Worm (Caenorhabditis elegans) whole organism, mixed stage, embryonic: ENCODE results near the gene F37C12.21.

Experiments used
- M03D4.4 ChIP-seq: sonication (generic microtip); optimal IDR thresholded peaks from 2 replicates; lab custom pipeline; 2017; ENCODE audit warnings: mild to moderate bottlenecking, missing genetic modification characterization, missing compliant biosample characterization
- bed-3 ChIP-seq: fragments of 200-800 bp; sonication (Bioruptor generic); optimal IDR thresholded peaks from 3 replicates; lab custom pipeline; 2018; ENCODE audit warnings: mild to moderate bottlenecking, missing genetic modification characterization, moderate library complexity, missing compliant biosample characterization
- blmp-1 ChIP-seq: fragments of 150-350 bp; optimal IDR thresholded peaks from 2 replicates; lab custom pipeline; 2014; ENCODE audit warnings: missing biosample characterization, missing genetic modification characterization
- ceh-39 ChIP-seq: fragments of 150-350 bp; optimal IDR thresholded peaks from 2 replicates; lab custom pipeline; 2014; ENCODE audit warnings: missing biosample characterization, missing genetic modification characterization
- ceh-43 ChIP-seq: fragments of 200-800 bp; sonication (Bioruptor generic); optimal IDR thresholded peaks from 2 replicates; lab custom pipeline; 2018; ENCODE audit warnings: mild to moderate bottlenecking, missing genetic modification characterization, moderate library complexity, missing compliant biosample characterization
- ceh-83 ChIP-seq: fragments of 200-800 bp; sonication (Bioruptor generic); optimal IDR thresholded peaks from 2 replicates; lab custom pipeline; 2018; ENCODE audit warnings: mild to moderate bottlenecking, missing genetic modification characterization, missing compliant biosample characterization
- ces-1 ChIP-seq: fragments of 150-350 bp; optimal IDR thresholded peaks from 2 replicates; lab custom pipeline; 2014; ENCODE audit warnings: missing biosample characterization, missing genetic modification reagents, missing genetic modification characterization
- cnd-1 ChIP-seq: fragments of 200-800 bp; sonication (Bioruptor generic); optimal IDR thresholded peaks from 2 replicates; lab custom pipeline; 2018; ENCODE audit warnings: mild to moderate bottlenecking, missing genetic modification characterization, missing compliant biosample characterization
- drap-1 ChIP-seq: fragments of 200-800 bp; sonication (Bioruptor generic); optimal IDR thresholded peaks from 3 replicates; lab custom pipeline; 2018; ENCODE audit warnings: mild to moderate bottlenecking, missing genetic modification characterization, missing compliant biosample characterization
- elt-1 ChIP-seq: sonication (generic microtip); optimal IDR thresholded peaks from 2 replicates; lab custom pipeline; 2017; ENCODE audit warnings: missing genetic modification characterization, mild to moderate bottlenecking, missing compliant biosample characterization, antibody characterized with exemption, moderate library complexity, borderline replicate concordance; ENCODE audit not compliant: insufficient read depth
- elt-3 ChIP-seq: fragments of 150-350 bp; optimal IDR thresholded peaks from 2 replicates; lab custom pipeline; 2014; ENCODE audit warnings: missing biosample characterization, missing genetic modification characterization
- flh-1 ChIP-seq: fragments of 200-800 bp; sonication (Bioruptor generic); optimal IDR thresholded peaks from 2 replicates; lab custom pipeline; 2018; ENCODE audit warnings: mild to moderate bottlenecking, missing genetic modification characterization, moderate library complexity, missing compliant biosample characterization
- ham-2 ChIP-seq: fragments of 200-800 bp; sonication (Bioruptor generic); optimal IDR thresholded peaks from 2 replicates; lab custom pipeline; 2018; ENCODE audit warnings: mild to moderate bottlenecking, missing genetic modification characterization, missing compliant biosample characterization
- hlh-1 ChIP-seq: fragments of 150-350 bp; optimal IDR thresholded peaks from 2 replicates; lab custom pipeline; 2014; ENCODE audit warnings: missing biosample characterization, missing genetic modification reagents, missing genetic modification characterization
- lin-13 ChIP-seq: fragments of 150-350 bp; optimal IDR thresholded peaks from 2 replicates; lab custom pipeline; 2014; ENCODE audit warnings: missing biosample characterization, missing genetic modification characterization
- lin-32 ChIP-seq: fragments of 200-800 bp; sonication (Bioruptor generic); optimal IDR thresholded peaks from 2 replicates; lab custom pipeline; 2018; ENCODE audit warnings: mild to moderate bottlenecking, missing genetic modification characterization, missing compliant biosample characterization
- lsy-2 ChIP-seq: fragments of 150-350 bp; optimal IDR thresholded peaks from 2 replicates; lab custom pipeline; 2014; ENCODE audit warnings: missing biosample characterization, missing genetic modification characterization
- mab-5 ChIP-seq: fragments of 150-350 bp; optimal IDR thresholded peaks from 2 replicates; lab custom pipeline; 2014; ENCODE audit warnings: missing biosample characterization, missing genetic modification characterization
- mep-1 ChIP-seq: fragments of 150-350 bp; optimal IDR thresholded peaks from 2 replicates; lab custom pipeline; 2017; ENCODE audit warnings: missing biosample characterization, missing genetic modification reagents, missing genetic modification characterization, inconsistent platforms
- mls-2 ChIP-seq: sonication (generic microtip); optimal IDR thresholded peaks from 2 replicates; lab custom pipeline; 2016; ENCODE audit warnings: mild to moderate bottlenecking, missing genetic modification characterization, moderate library complexity, missing compliant biosample characterization
- nhr-12 ChIP-seq: fragments of 150-350 bp; optimal IDR thresholded peaks from 2 replicates; lab custom pipeline; 2014; ENCODE audit warnings: missing biosample characterization, missing genetic modification characterization
- nhr-2 ChIP-seq: fragments of 150-350 bp; optimal IDR thresholded peaks from 2 replicates; lab custom pipeline; 2014; ENCODE audit warnings: missing biosample characterization, missing genetic modification characterization
- nhr-237 ChIP-seq: fragments of 150-350 bp; optimal IDR thresholded peaks from 2 replicates; lab custom pipeline; 2014; ENCODE audit warnings: missing biosample characterization, missing genetic modification characterization
- nhr-28 ChIP-seq: fragments of 150-350 bp; optimal IDR thresholded peaks from 2 replicates; lab custom pipeline; 2014; ENCODE audit warnings: missing biosample characterization, missing genetic modification characterization
- nhr-76 ChIP-seq: sonication (generic microtip); optimal IDR thresholded peaks from 2 replicates; lab custom pipeline; 2017; ENCODE audit warnings: missing biosample characterization, missing genetic modification characterization
- pha-4 ChIP-seq: fragments of 150-350 bp; optimal IDR thresholded peaks from 2 replicates; lab custom pipeline; 2018; ENCODE audit warnings: missing biosample characterization, missing genetic modification reagents, missing genetic modification characterization
- sem-2 ChIP-seq: fragments of 200-800 bp; sonication (Bioruptor generic); optimal IDR thresholded peaks from 2 replicates; lab custom pipeline; 2018; ENCODE audit warnings: mild to moderate bottlenecking, missing genetic modification characterization, missing compliant biosample characterization
- snpc-4 ChIP-seq: fragments of 150-350 bp; optimal IDR thresholded peaks from 2 replicates; lab custom pipeline; 2014; ENCODE audit warnings: missing biosample characterization, missing genetic modification characterization
- sptf-1 ChIP-seq: sonication (generic microtip); optimal IDR thresholded peaks from 2 replicates; lab custom pipeline; 2017; ENCODE audit warnings: mild to moderate bottlenecking, missing genetic modification characterization, moderate library complexity, missing compliant biosample characterization
- tbx-8 ChIP-seq: fragments of 200-800 bp; sonication (Bioruptor generic); optimal IDR thresholded peaks from 2 replicates; lab custom pipeline; 2018; ENCODE audit warnings: mild to moderate bottlenecking, missing genetic modification characterization, moderate library complexity, missing compliant biosample characterization
- unc-120 ChIP-seq: sonication (generic microtip); optimal IDR thresholded peaks from 2 replicates; lab custom pipeline; 2017; ENCODE audit warnings: missing genetic modification characterization, missing compliant biosample characterization; ENCODE audit not compliant: poor library complexity, severe bottlenecking
- unc-39 ChIP-seq: fragments of 150-350 bp; optimal IDR thresholded peaks from 2 replicates; lab custom pipeline; 2014; ENCODE audit warnings: missing biosample characterization, missing genetic modification characterization
- unc-62 ChIP-seq: fragments of 150-350 bp; optimal IDR thresholded peaks from 2 replicates; lab custom pipeline; 2014; ENCODE audit warnings: missing biosample characterization, missing genetic modification reagents, missing genetic modification characterization
- ztf-11 ChIP-seq: fragments of 150-350 bp; optimal IDR thresholded peaks from 2 replicates; lab custom pipeline; 2014; ENCODE audit warnings: missing biosample characterization, missing genetic modification characterization

Gene F37C12.21

DNA sequence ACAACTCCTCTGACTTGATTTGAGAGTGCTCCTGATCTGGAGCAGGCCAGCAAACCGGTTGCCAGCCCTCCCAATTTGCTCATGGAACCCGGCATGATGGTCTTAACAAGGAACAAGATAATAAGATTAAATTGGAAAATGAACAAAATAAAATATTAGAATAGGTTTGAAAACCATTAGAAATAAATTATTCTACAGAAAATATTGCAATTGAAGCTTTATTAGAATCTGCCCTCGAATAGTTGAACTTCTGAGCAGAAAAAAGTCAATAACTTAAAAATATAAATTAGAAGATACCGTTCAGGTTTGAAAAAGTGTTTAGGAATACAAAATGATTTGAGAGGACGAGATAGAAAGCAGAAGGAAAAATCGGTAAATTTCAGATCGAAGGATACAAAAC lies 29.4 kb upstream of the F37C12.21 start, which contains the start of gene nuo-4:
TSS of gene nuo-4 (minus strand) at position 101 of the 400 bp plus-strand sequence.
- TF ChIP-seq ceh-43 (GFP tag; lab: Kevin White, UChicago) (no peak), nhr-76 (tag; lab: Kevin White, UChicago) (no peak), pha-4 (no peak), snpc-4 (tag; lab: Kevin White, UChicago) (no peak), cnd-1 (no peak), ceh-39 (tag; lab: Kevin White, UChicago) (no peak), tbx-8 (no peak), drap-1 (GFP tag; lab: Kevin White, UChicago) (no peak)

DNA sequence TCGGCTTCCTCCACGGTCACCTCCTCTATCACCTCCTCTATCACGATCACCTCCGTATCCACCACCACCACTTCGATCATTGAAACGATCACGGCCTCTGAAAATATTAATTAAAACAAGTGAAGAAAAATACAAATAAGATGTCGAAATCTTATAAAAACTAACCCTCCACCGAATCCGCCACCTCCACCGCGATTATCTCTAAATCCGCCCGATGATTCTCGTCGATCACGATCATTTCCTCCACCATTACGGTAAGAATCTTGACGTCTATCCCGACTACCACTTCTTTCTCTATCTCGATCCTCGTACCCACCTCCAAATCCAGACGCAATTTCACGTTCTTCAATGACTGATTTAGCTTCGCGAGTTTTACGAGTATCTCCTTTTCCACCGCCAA lies 28.9 kb upstream of the F37C12.21 start:
- TF ChIP-seq ztf-11 (tag; lab: Kevin White, UChicago) (no peak), lin-13 (tag; lab: Kevin White, UChicago) (no peak), sem-2 (GFP tag; lab: Kevin White, UChicago) (no peak), snpc-4 (tag; lab: Kevin White, UChicago) (no peak), drap-1 (GFP tag; lab: Kevin White, UChicago) (no peak), ham-2 (GFP tag; lab: Kevin White, UChicago) (no peak), flh-1 (GFP tag; lab: Kevin White, UChicago) (no peak), unc-120 (tag; lab: Kevin White, UChicago) (no peak), ceh-43 (GFP tag; lab: Kevin White, UChicago) (no peak), M03D4.4 (tag; lab: Kevin White, UChicago) (no peak), ceh-39 (tag; lab: Kevin White, UChicago) (no peak), blmp-1 (tag; lab: Kevin White, UChicago) (no peak), cnd-1 (no peak), elt-3 (no peak)

DNA sequence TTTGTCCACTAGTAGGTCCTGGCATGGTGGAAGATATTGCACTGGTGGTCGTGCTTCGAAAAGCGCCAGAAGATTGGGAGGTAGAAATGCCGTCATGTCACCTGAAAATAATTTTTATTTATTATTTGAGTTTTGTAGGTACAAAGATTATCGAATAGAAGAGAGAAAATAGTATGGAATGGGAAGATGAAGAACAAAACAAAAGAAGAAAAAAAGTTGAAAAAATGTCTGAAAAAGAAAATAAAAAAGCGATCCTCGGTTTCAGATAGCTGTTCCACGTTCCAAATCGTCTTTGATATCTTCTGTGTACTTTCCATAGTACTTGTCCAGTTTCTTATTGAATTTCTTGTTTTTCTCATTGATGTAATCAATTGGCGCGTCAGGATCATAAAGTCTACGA lies 27.1 kb upstream of the F37C12.21 start, which contains the start of gene rnp-7:
TSS of gene rnp-7 (minus strand) at position 101 of the 400 bp plus-strand sequence.
- TF ChIP-seq elt-1 (tag; lab: Kevin White, UChicago) (no peak), ceh-39 (tag; lab: Kevin White, UChicago) (no peak), flh-1 (GFP tag; lab: Kevin White, UChicago) (no peak), nhr-12 (tag; lab: Kevin White, UChicago) (no peak), bed-3 (GFP tag; lab: Kevin White, UChicago) (no peak), blmp-1 (tag; lab: Kevin White, UChicago) (no peak), lin-32 (GFP tag; lab: Kevin White, UChicago) (no peak), mab-5 (tag; lab: Kevin White, UChicago) (no peak), tbx-8 (no peak), sptf-1 (tag; lab: Kevin White, UChicago) (no peak), unc-62 (GFP tag; lab: Kevin White, UChicago) (no peak), unc-39 (tag; lab: Kevin White, UChicago) (no peak), unc-120 (tag; lab: Kevin White, UChicago) (no peak), nhr-76 (tag; lab: Kevin White, UChicago) (no peak), M03D4.4 (tag; lab: Kevin White, UChicago) (no peak), nhr-2 (tag; lab: Kevin White, UChicago) (no peak), nhr-28 (tag; lab: Kevin White, UChicago) (no peak), drap-1 (GFP tag; lab: Kevin White, UChicago) (no peak), elt-3 (no peak)

DNA sequence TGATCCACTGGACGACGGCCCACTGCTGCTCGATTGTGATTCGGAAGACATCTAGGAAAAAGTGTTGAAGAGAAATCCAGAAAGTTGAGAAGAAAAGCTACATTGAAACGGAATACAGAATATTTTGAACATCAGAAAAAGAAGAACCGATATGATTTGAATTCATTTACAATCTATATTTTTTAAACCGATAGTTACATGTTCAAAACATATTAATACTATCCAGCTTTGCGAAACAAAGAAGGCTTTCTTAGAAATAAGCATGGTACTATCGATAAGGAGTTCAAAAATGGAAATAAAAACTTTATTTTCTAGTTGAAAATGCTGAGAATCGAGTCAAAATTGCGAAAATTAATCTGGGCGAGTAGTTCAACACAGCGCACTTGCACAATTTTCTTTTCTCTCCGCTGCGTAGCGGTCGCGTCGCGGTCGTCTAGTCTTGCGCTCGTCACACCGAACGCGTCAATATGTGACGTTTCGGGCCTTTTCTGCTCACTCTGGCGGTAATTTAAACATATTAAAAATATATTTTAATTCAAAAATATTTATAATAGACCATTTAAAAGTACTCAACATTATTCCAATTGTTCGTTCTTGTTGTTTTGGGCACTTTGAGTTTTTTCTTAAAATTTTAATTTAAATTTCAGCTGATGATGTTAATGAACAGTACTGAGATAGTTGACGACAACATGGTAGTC lies 25.9 kb upstream of the F37C12.21 start, which contains the start of the genes syf-2 and K04G7.1:
TSS of gene syf-2 (minus strand) at position 51 of the 698 bp plus-strand sequence.
TSS of gene K04G7.1 (plus strand) at position 648 of the 698 bp plus-strand sequence.
- TF ChIP-seq mep-1 (tag; lab: Kevin White, UChicago): peak; percentile 98
- TF ChIP-seq snpc-4 (tag; lab: Kevin White, UChicago): no peak
- no peak for TF ChIP-seq ham-2 (GFP tag; lab: Kevin White, UChicago)
- no peak for TF ChIP-seq ztf-11 (tag; lab: Kevin White, UChicago)
- peak; percentile 87 for TF ChIP-seq ceh-39 (tag; lab: Kevin White, UChicago)
- no peak for TF ChIP-seq blmp-1 (tag; lab: Kevin White, UChicago)
- no peak for TF ChIP-seq tbx-8
- no peak for TF ChIP-seq elt-1 (tag; lab: Kevin White, UChicago)
- TF ChIP-seq elt-3: no peak
- peak; percentile 42 for TF ChIP-seq nhr-2 (tag; lab: Kevin White, UChicago)
- no peak for TF ChIP-seq sem-2 (GFP tag; lab: Kevin White, UChicago)
- TF ChIP-seq mab-5 (tag; lab: Kevin White, UChicago): no peak
- TF ChIP-seq mls-2 (tag; lab: Kevin White, UChicago): peak; percentile 9
- peak; percentile 89 for TF ChIP-seq lsy-2 (tag; lab: Kevin White, UChicago)
- no peak for TF ChIP-seq flh-1 (GFP tag; lab: Kevin White, UChicago)
- no peak for TF ChIP-seq nhr-12 (tag; lab: Kevin White, UChicago)
- TF ChIP-seq unc-120 (tag; lab: Kevin White, UChicago): peak; percentile 53
- peak; percentile 78 for TF ChIP-seq sptf-1 (tag; lab: Kevin White, UChicago)
- TF ChIP-seq pha-4: peak; percentile 85
- TF ChIP-seq unc-62 (GFP tag; lab: Kevin White, UChicago): peak; percentile 70
- TF ChIP-seq bed-3 (GFP tag; lab: Kevin White, UChicago): no peak
- no peak for TF ChIP-seq unc-39 (tag; lab: Kevin White, UChicago)
- peak; percentile 80 for TF ChIP-seq ces-1 (GFP tag; lab: Kevin White, UChicago)
- TF ChIP-seq ceh-43 (GFP tag; lab: Kevin White, UChicago): peak; percentile 3
- peak; percentile 96 for TF ChIP-seq lin-13 (tag; lab: Kevin White, UChicago)
- TF ChIP-seq drap-1 (GFP tag; lab: Kevin White, UChicago): peak; percentile 42
- no peak for TF ChIP-seq lin-32 (GFP tag; lab: Kevin White, UChicago)
- TF ChIP-seq hlh-1 (tag; lab: Kevin White, UChicago): peak; percentile 69
- peak; percentile 88 for TF ChIP-seq nhr-237 (tag; lab: Kevin White, UChicago)
- TF ChIP-seq ceh-83 (GFP tag; lab: Kevin White, UChicago): no peak
- no peak for TF ChIP-seq M03D4.4 (tag; lab: Kevin White, UChicago)
